Fruit fly (Drosophila melanogaster) whole organism, adult: ENCODE data around the gene CG31697.

Experiments
- CG11617 ChIP-seq: fragments of 200-800 bp; sonication (Bioruptor generic); optimal IDR thresholded peaks from 2 replicates; lab custom pipeline; 2017; ENCODE audit warnings: mild to moderate bottlenecking, missing biosample characterization, missing genetic modification reagents, missing genetic modification characterization
- CG12768 ChIP-seq: fragments of 200-800 bp; sonication (Bioruptor generic); optimal IDR thresholded peaks from 2 replicates; lab custom pipeline; 2017; ENCODE audit warnings: missing biosample characterization, missing genetic modification characterization, mild to moderate bottlenecking, moderate library complexity, missing genetic modification reagents
- CG14711 ChIP-seq: fragments of 200-800 bp; sonication (Bioruptor generic); optimal IDR thresholded peaks from 2 replicates; lab custom pipeline; 2018; ENCODE audit warnings: missing biosample characterization, mild to moderate bottlenecking, missing genetic modification characterization, moderate library complexity
- CG1620 ChIP-seq: fragments of 200-800 bp; sonication (Bioruptor generic); optimal IDR thresholded peaks from 2 replicates; lab custom pipeline; 2016; ENCODE audit warnings: missing biosample characterization, missing genetic modification characterization
- CG33017 ChIP-seq: fragments of 200-800 bp; sonication (Bioruptor generic); optimal IDR thresholded peaks from 2 replicates; lab custom pipeline; 2018; ENCODE audit warnings: missing biosample characterization, mild to moderate bottlenecking, missing genetic modification characterization, moderate library complexity
- CG5204 ChIP-seq: fragments of 200-800 bp; sonication (Bioruptor generic); optimal IDR thresholded peaks from 2 replicates; lab custom pipeline; 2016; ENCODE audit warnings: missing biosample characterization, missing genetic modification characterization
- CG7045 ChIP-seq: fragments of 200-800 bp; sonication (Bioruptor generic); optimal IDR thresholded peaks from 2 replicates; lab custom pipeline; 2017; ENCODE audit warnings: missing biosample characterization, mild to moderate bottlenecking, missing genetic modification characterization
- CG7101 ChIP-seq: fragments of 200-800 bp; sonication (Bioruptor generic); optimal IDR thresholded peaks from 2 replicates; lab custom pipeline; 2018; ENCODE audit warnings: missing biosample characterization, mild to moderate bottlenecking, missing genetic modification characterization, moderate library complexity
- Clk ChIP-seq: fragments of 200-800 bp; sonication (Bioruptor generic); optimal IDR thresholded peaks from 2 replicates; lab custom pipeline; 2017; ENCODE audit warnings: missing biosample characterization, missing genetic modification characterization
- Crg-1 ChIP-seq: fragments of 200-800 bp; sonication (Bioruptor generic); optimal IDR thresholded peaks from 2 replicates; lab custom pipeline; 2016; ENCODE audit warnings: missing biosample characterization, missing genetic modification characterization
- Hr96 ChIP-seq: fragments of 200-800 bp; sonication (Bioruptor generic); optimal IDR thresholded peaks from 2 replicates; lab custom pipeline; 2016; ENCODE audit warnings: missing biosample characterization, missing genetic modification characterization
- Mnt ChIP-seq: fragments of 200-800 bp; sonication (Bioruptor generic); optimal IDR thresholded peaks from 2 replicates; lab custom pipeline; 2016; ENCODE audit warnings: missing biosample characterization, mild to moderate bottlenecking, missing genetic modification characterization
- bab1 ChIP-seq: fragments of 200-800 bp; sonication (Bioruptor generic); optimal IDR thresholded peaks from 3 replicates; lab custom pipeline; 2019; ENCODE audit warnings: missing biosample characterization, mild to moderate bottlenecking, missing genetic modification characterization, moderate library complexity
- cic ChIP-seq: fragments of 200-800 bp; sonication (Bioruptor generic); optimal IDR thresholded peaks from 2 replicates; lab custom pipeline; 2017; ENCODE audit warnings: missing biosample characterization, mild to moderate bottlenecking, missing genetic modification characterization, moderate library complexity
- cnc ChIP-seq, 2 experiments: fragments of >200 bp; optimal IDR thresholded peaks; 2 replicates each; lab custom pipeline; 2017
- kay ChIP-seq: fragments of 200-800 bp; sonication (Bioruptor generic); peaks from one replicate; lab custom pipeline; 2016; ENCODE audit warnings: missing biosample characterization, missing genetic modification characterization, borderline replicate concordance
- ovo ChIP-seq: fragments of 200-800 bp; sonication (Bioruptor generic); optimal IDR thresholded peaks from 2 replicates; lab custom pipeline; 2016; ENCODE audit warnings: missing biosample characterization, missing genetic modification characterization
- pad ChIP-seq: fragments of 200-800 bp; sonication (Bioruptor generic); optimal IDR thresholded peaks from 3 replicates; lab custom pipeline; 2017; ENCODE audit warnings: missing biosample characterization, missing genetic modification characterization, mild to moderate bottlenecking, moderate library complexity, missing genetic modification reagents
- tj ChIP-seq: fragments of 200-800 bp; sonication (Bioruptor generic); optimal IDR thresholded peaks from 3 replicates; lab custom pipeline; 2017; ENCODE audit warnings: missing biosample characterization, mild to moderate bottlenecking, missing genetic modification characterization, moderate library complexity
- toe ChIP-seq: fragments of 200-800 bp; sonication (Bioruptor generic); optimal IDR thresholded peaks from 2 replicates; lab custom pipeline; 2016; ENCODE audit warnings: missing biosample characterization, missing genetic modification characterization

CG31697 gene

dm6 chr2L:19535234-19535633 lies at the start of gene CG31697:
Gene CG31697, plus strand, starts transcription at chr2L:19535448.
- TF ChIP-seq cic (GFP tag; lab: Kevin White, UChicago) (no peak), bab1 (GFP tag; lab: Kevin White, UChicago) (no peak), CG12768 (GFP tag; lab: Kevin White, UChicago) (no peak), CG33017 (tag; lab: Kevin White, UChicago) (no peak), CG11617 (GFP tag; lab: Kevin White, UChicago) (no peak), ovo (GFP tag; lab: Kevin White, UChicago) (no peak), Mnt (GFP tag; lab: Kevin White, UChicago) (no peak), CG7045 (GFP tag; lab: Kevin White, UChicago) (no peak), toe (no peak), kay (GFP tag; lab: Kevin White, UChicago) (no peak), pad (GFP tag; lab: Kevin White, UChicago) (no peak), CG14711 (tag; lab: Kevin White, UChicago) (no peak), tj (GFP tag; lab: Kevin White, UChicago) (no peak), cnc (optimal IDR thresholded peaks at IDR 0.05; lab: Kevin White, UChicago) (no peak), Hr96 (GFP tag; lab: Kevin White, UChicago) (no peak), Clk (GFP tag; lab: Kevin White, UChicago) (no peak)

dm6 chr2L:19487190-19487589 lies 48.1 kb upstream of the CG31697 start, which contains the start of gene CG13083:
Gene CG13083, plus strand, starts transcription at chr2L:19487490.
- TF ChIP-seq pad (GFP tag; lab: Kevin White, UChicago) (no peak), CG7101 (tag; lab: Kevin White, UChicago) (no peak), toe (no peak), bab1 (GFP tag; lab: Kevin White, UChicago) (no peak), cnc (optimal IDR thresholded peaks at IDR 0.05; lab: Kevin White, UChicago) (no peak), tj (GFP tag; lab: Kevin White, UChicago) (no peak), CG14711 (tag; lab: Kevin White, UChicago) (no peak), Hr96 (GFP tag; lab: Kevin White, UChicago) (no peak), CG1620 (GFP tag; lab: Kevin White, UChicago) (no peak), CG5204 (GFP tag; lab: Kevin White, UChicago) (no peak), cic (GFP tag; lab: Kevin White, UChicago) (no peak), kay (GFP tag; lab: Kevin White, UChicago) (no peak), CG7045 (GFP tag; lab: Kevin White, UChicago) (no peak), Clk (GFP tag; lab: Kevin White, UChicago) (no peak), CG33017 (tag; lab: Kevin White, UChicago) (no peak), Crg-1 (GFP tag; lab: Kevin White, UChicago) (no peak), Mnt (GFP tag; lab: Kevin White, UChicago) (no peak), CG11617 (GFP tag; lab: Kevin White, UChicago) (no peak), ovo (GFP tag; lab: Kevin White, UChicago) (no peak)

dm6 chr2L:19489997-19490461 lies 45.2 kb upstream of the CG31697 start, which contains the start of the genes CG10194 and CG18094:
Gene CG10194, minus strand, starts transcription at chr2L:19490104.
Gene CG18094, plus strand, starts transcription at chr2L:19490262.
- TF ChIP-seq bab1 (GFP tag; lab: Kevin White, UChicago) = peak; percentile 88
- TF ChIP-seq Hr96 (GFP tag; lab: Kevin White, UChicago) = no peak
- TF ChIP-seq CG7045 (GFP tag; lab: Kevin White, UChicago) = no peak
- peak; percentile 69 for TF ChIP-seq CG12768 (GFP tag; lab: Kevin White, UChicago)
- peak; percentile 36 for TF ChIP-seq Mnt (GFP tag; lab: Kevin White, UChicago)
- TF ChIP-seq cic (GFP tag; lab: Kevin White, UChicago) = peak; percentile 18
- no peak for TF ChIP-seq Clk (GFP tag; lab: Kevin White, UChicago)
- peak; percentile 68 for TF ChIP-seq CG7101 (tag; lab: Kevin White, UChicago)
- peak; percentile 60 for TF ChIP-seq CG11617 (GFP tag; lab: Kevin White, UChicago)
- no peak for TF ChIP-seq CG1620 (GFP tag; lab: Kevin White, UChicago)
- peak; percentile 69 for TF ChIP-seq CG14711 (tag; lab: Kevin White, UChicago)
- peak; percentile 84 for TF ChIP-seq CG33017 (tag; lab: Kevin White, UChicago)
- TF ChIP-seq tj (GFP tag; lab: Kevin White, UChicago) = peak; percentile 51
- TF ChIP-seq kay (GFP tag; lab: Kevin White, UChicago) = no peak
- TF ChIP-seq cnc (optimal IDR thresholded peaks at IDR 0.05; lab: Kevin White, UChicago) = no peak

dm6 chr2L:19492934-19493686 lies 42.1 kb upstream of the CG31697 start, which contains the start of the genes swm and Ctu2:
Gene swm, plus strand, starts transcription at chr2L:19493251.
Gene Ctu2, minus strand, starts transcription at chr2L:19493253.
- TF ChIP-seq CG14711 (tag; lab: Kevin White, UChicago) = peak; percentile 81
- peak; percentile 67 for TF ChIP-seq ovo (GFP tag; lab: Kevin White, UChicago)
- peak; percentile 59 for TF ChIP-seq CG33017 (tag; lab: Kevin White, UChicago)
- TF ChIP-seq CG5204 (GFP tag; lab: Kevin White, UChicago) = no peak
- TF ChIP-seq Hr96 (GFP tag; lab: Kevin White, UChicago) = peak; percentile 11
- peak; percentile 36 for TF ChIP-seq Clk (GFP tag; lab: Kevin White, UChicago)
- peak; percentile 60 for TF ChIP-seq CG7045 (GFP tag; lab: Kevin White, UChicago)
- peak; percentile 38 for TF ChIP-seq pad (GFP tag; lab: Kevin White, UChicago)
- peak; percentile 70 for TF ChIP-seq tj (GFP tag; lab: Kevin White, UChicago)
- TF ChIP-seq Crg-1 (GFP tag; lab: Kevin White, UChicago) = peak; percentile 46
- no peak for TF ChIP-seq cic (GFP tag; lab: Kevin White, UChicago)
- TF ChIP-seq Mnt (GFP tag; lab: Kevin White, UChicago) = peak; percentile 37
- TF ChIP-seq CG11617 (GFP tag; lab: Kevin White, UChicago) = peak; percentile 73
- TF ChIP-seq CG1620 (GFP tag; lab: Kevin White, UChicago) = peak; percentile 27
- TF ChIP-seq kay (GFP tag; lab: Kevin White, UChicago) = no peak
- TF ChIP-seq CG7101 (tag; lab: Kevin White, UChicago) = peak; percentile 85
- no peak for TF ChIP-seq toe
- TF ChIP-seq bab1 (GFP tag; lab: Kevin White, UChicago) = peak; percentile 78
- no peak for TF ChIP-seq cnc (optimal IDR thresholded peaks at IDR 0.05; lab: Kevin White, UChicago)
- peak; percentile 74 for TF ChIP-seq CG12768 (GFP tag; lab: Kevin White, UChicago)
